Fruit fly (Drosophila melanogaster) whole organism, embryonic: Measurements from ENCODE around the gene CG9662.

Source experiments
- Awh ChIP-seq: fragments of 200-800 bp; sonication (Bioruptor generic); IDR thresholded peaks from 2 replicates; pipeline ENCODE4, ENCODE4 v1.3.6; 2022; ENCODE audit warnings: missing biosample characterization, missing genetic modification characterization
- Blimp-1 ChIP-seq: fragments of 200-800 bp; sonication (Bioruptor generic); optimal IDR thresholded peaks from 3 replicates; lab custom pipeline; 2018; ENCODE audit warnings: missing biosample characterization, missing genetic modification characterization, mild to moderate bottlenecking, moderate library complexity, missing genetic modification reagents
- Bteb2 ChIP-seq: fragments of 200-800 bp; sonication (Bioruptor generic); optimal IDR thresholded peaks from 2 replicates; lab custom pipeline; 2016; ENCODE audit warnings: missing biosample characterization, missing genetic modification characterization
- CG10209 ChIP-seq: fragments of 200-800 bp; sonication (Bioruptor generic); optimal IDR thresholded peaks from 3 replicates; lab custom pipeline; 2017; ENCODE audit warnings: missing biosample characterization, mild to moderate bottlenecking, missing genetic modification characterization, missing genetic modification reagents
- CG10274 ChIP-seq: fragments of 200-800 bp; sonication (Bioruptor generic); optimal IDR thresholded peaks from 3 replicates; lab custom pipeline; 2017; ENCODE audit warnings: missing biosample characterization, mild to moderate bottlenecking, missing genetic modification characterization
- CG12769 ChIP-seq: fragments of 200-800 bp; sonication (Bioruptor generic); optimal IDR thresholded peaks from 2 replicates; lab custom pipeline; 2019; ENCODE audit warnings: missing biosample characterization, mild to moderate bottlenecking, missing genetic modification characterization, moderate library complexity
- CG16815 ChIP-seq: fragments of 200-800 bp; sonication (Bioruptor generic); optimal IDR thresholded peaks from 3 replicates; lab custom pipeline; 2017; ENCODE audit warnings: missing biosample characterization, mild to moderate bottlenecking, missing genetic modification characterization
- CG16863 ChIP-seq: fragments of 200-800 bp; sonication (Bioruptor generic); optimal IDR thresholded peaks from 3 replicates; lab custom pipeline; 2016; ENCODE audit warnings: missing biosample characterization, missing genetic modification characterization
- CG17385 ChIP-seq: fragments of 200-800 bp; sonication (Bioruptor generic); optimal IDR thresholded peaks from 3 replicates; lab custom pipeline; 2018; ENCODE audit warnings: missing biosample characterization, mild to moderate bottlenecking, missing genetic modification characterization
- CG18262 ChIP-seq: fragments of 200-800 bp; optimal IDR thresholded peaks from 3 replicates; lab custom pipeline; 2019; ENCODE audit warnings: missing biosample characterization, mild to moderate bottlenecking, missing genetic modification characterization, moderate library complexity
- CG1832 ChIP-seq: fragments of 200-800 bp; sonication (Bioruptor generic); optimal IDR thresholded peaks from 2 replicates; lab custom pipeline; 2017; ENCODE audit warnings: missing biosample characterization, mild to moderate bottlenecking, missing genetic modification characterization, inconsistent platforms
- CG18764 ChIP-seq: fragments of 200-800 bp; sonication (Bioruptor generic); optimal IDR thresholded peaks from 3 replicates; lab custom pipeline; 2016; ENCODE audit warnings: missing biosample characterization, missing genetic modification characterization
- CG4730 ChIP-seq: fragments of 200-800 bp; sonication (Bioruptor generic); IDR thresholded peaks from 2 replicates; pipeline ENCODE4 v1.3.6; 2022; ENCODE audit warnings: missing biosample characterization, missing genetic modification characterization
- CG6683 ChIP-seq: fragments of 200-800 bp; sonication (Bioruptor generic); optimal IDR thresholded peaks from 2 replicates; lab custom pipeline; 2017; ENCODE audit warnings: missing biosample characterization, mild to moderate bottlenecking, missing genetic modification characterization, missing genetic modification reagents
- CG6854 ChIP-seq: fragments of 200-800 bp; sonication (Bioruptor generic); optimal IDR thresholded peaks from 3 replicates; lab custom pipeline; 2017; ENCODE audit warnings: missing biosample characterization, mild to moderate bottlenecking, missing genetic modification characterization
- CG7963 ChIP-seq: fragments of 200-800 bp; sonication (Bioruptor generic); IDR thresholded peaks from 3 replicates; pipeline ENCODE4 v1.3.6; 2022; ENCODE audit warnings: missing biosample characterization, missing genetic modification characterization; ENCODE audit not compliant: partially characterized antibody
- CG7987 ChIP-seq: fragments of 200-800 bp; sonication (Bioruptor generic); optimal IDR thresholded peaks from 2 replicates; lab custom pipeline; 2018; ENCODE audit warnings: missing biosample characterization, mild to moderate bottlenecking, missing genetic modification characterization, moderate library complexity
- CG9932 ChIP-seq: fragments of 200-800 bp; sonication (Bioruptor generic); IDR thresholded peaks from 2 replicates; pipeline ENCODE4 v1.3.6; 2022; ENCODE audit warnings: missing biosample characterization, missing genetic modification characterization
- D19A ChIP-seq: fragments of 200-800 bp; optimal IDR thresholded peaks from 3 replicates; lab custom pipeline; 2019; ENCODE audit warnings: missing biosample characterization, mild to moderate bottlenecking, missing genetic modification characterization, moderate library complexity
- Dip2 ChIP-seq: fragments of 200-800 bp; sonication (Bioruptor generic); IDR thresholded peaks from 2 replicates; pipeline ENCODE4 v1.3.6; 2022; ENCODE audit warnings: missing biosample characterization, missing genetic modification characterization
- Dll ChIP-seq: fragments of 200-800 bp; sonication (Bioruptor generic); IDR thresholded peaks from 4 replicates; pipeline ENCODE4 v1.3.6; 2022; ENCODE audit warnings: missing biosample characterization, missing genetic modification characterization; ENCODE audit not compliant: partially characterized antibody
- Dp ChIP-seq: fragments of 200-800 bp; sonication (Bioruptor generic); optimal IDR thresholded peaks from 2 replicates; lab custom pipeline; 2018; ENCODE audit warnings: missing biosample characterization, mild to moderate bottlenecking, missing genetic modification characterization, moderate library complexity
- Kr ChIP-seq: fragments of 200-800 bp; sonication (Bioruptor generic); optimal IDR thresholded peaks from 2 replicates; lab custom pipeline; 2017; ENCODE audit warnings: missing biosample characterization, mild to moderate bottlenecking, missing genetic modification characterization
- Mad ChIP-seq: fragments of 200-800 bp; sonication (Bioruptor generic); optimal IDR thresholded peaks from 2 replicates; lab custom pipeline; 2016; ENCODE audit warnings: missing biosample characterization, missing genetic modification characterization
- Mes4 ChIP-seq: fragments of 200-800 bp; sonication (Bioruptor generic); optimal IDR thresholded peaks from 2 replicates; lab custom pipeline; 2016; ENCODE audit warnings: missing biosample characterization, missing genetic modification characterization
- Poxn ChIP-seq: fragments of 200-800 bp; sonication (Bioruptor generic); IDR thresholded peaks from 2 replicates; pipeline ENCODE4 v1.3.6; 2022; ENCODE audit warnings: missing biosample characterization, missing genetic modification characterization
- Stat92E ChIP-seq, 3 experiments: fragments of >200 bp in 2 of 3; fragments of 200-800 bp in 1 of 3; sonication (Bioruptor generic) in 1 of 3; optimal IDR thresholded peaks; 2 replicates each; lab custom pipeline; 2017 to 2019; ENCODE audit warnings: missing biosample characterization in 3 of 3, missing genetic modification characterization in 3 of 3, mild to moderate bottlenecking in 1 of 3, moderate library complexity in 1 of 3
- ara ChIP-seq: fragments of 200-800 bp; sonication (Bioruptor generic); IDR thresholded peaks from 2 replicates; pipeline ENCODE4 v1.3.6; 2022; ENCODE audit warnings: missing biosample characterization, missing genetic modification characterization
- bab2 ChIP-seq: fragments of 200-800 bp; sonication (Bioruptor generic); optimal IDR thresholded peaks from 2 replicates; lab custom pipeline; 2016; ENCODE audit warnings: missing biosample characterization, missing genetic modification characterization
- bcd ChIP-seq: fragments of 200-800 bp; sonication (Bioruptor generic); optimal IDR thresholded peaks from 2 replicates; lab custom pipeline; 2017; ENCODE audit warnings: missing biosample characterization, mild to moderate bottlenecking, missing genetic modification characterization
- bowl ChIP-seq: fragments of 200-800 bp; sonication (Bioruptor generic); IDR thresholded peaks from 2 replicates; pipeline ENCODE4 v1.3.6; 2022; ENCODE audit warnings: missing biosample characterization, missing genetic modification characterization
- caup ChIP-seq: fragments of 200-800 bp; sonication (Bioruptor generic); optimal IDR thresholded peaks from 3 replicates; lab custom pipeline; 2017; ENCODE audit warnings: missing biosample characterization, mild to moderate bottlenecking, missing genetic modification characterization, moderate library complexity; ENCODE audit not compliant: severe bottlenecking
- chif ChIP-seq, 2 experiments: fragments of 200-800 bp; sonication (Bioruptor generic); optimal IDR thresholded peaks; 3 replicates each; lab custom pipeline; 2016; ENCODE audit warnings: missing biosample characterization in 2 of 2, missing genetic modification characterization in 2 of 2
- fru ChIP-seq: fragments of >200 bp; optimal IDR thresholded peaks from 2 replicates; lab custom pipeline; 2017
- hkb ChIP-seq, 2 experiments: fragments of 200-800 bp in 1 of 2; fragments of >200 bp in 1 of 2; sonication (Bioruptor generic) in 1 of 2; IDR thresholded peaks in 1 of 2; optimal IDR thresholded peaks in 1 of 2; 2 replicates each; pipeline versions ENCODE4 v1.3.6 to Lab custom; 2017 to 2022; ENCODE audit warnings: missing biosample characterization in 1 of 2, missing genetic modification characterization in 1 of 2
- ind ChIP-seq: fragments of 200-800 bp; sonication (Bioruptor generic); optimal IDR thresholded peaks from 3 replicates; lab custom pipeline; 2016; ENCODE audit warnings: missing biosample characterization, missing genetic modification characterization
- lilli ChIP-seq: fragments of 200-800 bp; sonication (Bioruptor generic); optimal IDR thresholded peaks from 3 replicates; lab custom pipeline; 2016; ENCODE audit warnings: missing biosample characterization, missing genetic modification characterization
- lola ChIP-seq, 3 experiments: fragments of >200 bp in 2 of 3; fragments of 200-800 bp in 1 of 3; sonication (Bioruptor generic) in 1 of 3; optimal IDR thresholded peaks; 2 replicates each; lab custom pipeline; 2017 to 2019; ENCODE audit warnings: missing biosample characterization in 3 of 3, missing genetic modification characterization in 3 of 3, mild to moderate bottlenecking in 1 of 3, moderate library complexity in 1 of 3
- luna ChIP-seq: fragments of 200-800 bp; sonication (Bioruptor generic); optimal IDR thresholded peaks from 2 replicates; lab custom pipeline; 2016; ENCODE audit warnings: missing biosample characterization, missing genetic modification characterization
- pan ChIP-seq, 4 experiments: fragments of >200 bp in 3 of 4; fragments of 200-800 bp in 1 of 4; sonication (Bioruptor generic) in 1 of 4; optimal IDR thresholded peaks in 3 of 4; IDR thresholded peaks in 1 of 4; 2 replicates each; pipeline versions ENCODE4 v1.3.6 to Lab custom; 2017 to 2022; ENCODE audit warnings: missing biosample characterization in 2 of 4, missing genetic modification characterization in 2 of 4, mixed read lengths in 1 of 4
- phol ChIP-seq: fragments of 200-800 bp; sonication (Bioruptor generic); optimal IDR thresholded peaks from 3 replicates; lab custom pipeline; 2018; ENCODE audit warnings: missing biosample characterization, mild to moderate bottlenecking, missing genetic modification characterization, moderate library complexity
- pros ChIP-seq: fragments of 200-800 bp; sonication (Bioruptor generic); optimal IDR thresholded peaks from 3 replicates; lab custom pipeline; 2019; ENCODE audit warnings: missing biosample characterization, mild to moderate bottlenecking, missing genetic modification characterization, moderate library complexity
- rib ChIP-seq: fragments of 200-800 bp; sonication (Bioruptor generic); IDR thresholded peaks from 2 replicates; pipeline ENCODE4 v1.3.6; 2022; ENCODE audit warnings: missing biosample characterization, missing genetic modification characterization
- slp2 ChIP-seq: fragments of 200-800 bp; sonication (Bioruptor generic); optimal IDR thresholded peaks from 2 replicates; lab custom pipeline; 2016; ENCODE audit warnings: missing biosample characterization, missing genetic modification characterization
- tup ChIP-seq: fragments of 200-800 bp; sonication (Bioruptor generic); optimal IDR thresholded peaks from 2 replicates; lab custom pipeline; 2016; ENCODE audit warnings: missing biosample characterization, mild to moderate bottlenecking, missing genetic modification characterization, moderate library complexity
- tx ChIP-seq: fragments of 200-800 bp; sonication (Bioruptor generic); optimal IDR thresholded peaks from 2 replicates; lab custom pipeline; 2016; ENCODE audit warnings: missing biosample characterization, missing genetic modification characterization
- wek ChIP-seq: fragments of 200-800 bp; sonication (Bioruptor generic); optimal IDR thresholded peaks from 3 replicates; lab custom pipeline; 2018; ENCODE audit warnings: missing biosample characterization, mild to moderate bottlenecking, missing genetic modification characterization, moderate library complexity

The CG9662 gene

dm6 chr2L:3346483-3346839 is 30.1 kb downstream of the CG9662 start (continued):
- no peak for TF ChIP-seq slp2
- TF ChIP-seq wek (GFP tag; lab: Kevin White, UChicago), result no peak
- peak; percentile 24 for TF ChIP-seq Blimp-1 (GFP tag; lab: Kevin White, UChicago)
- no peak for TF ChIP-seq Bteb2 (GFP tag; lab: Kevin White, UChicago)
- no peak for TF ChIP-seq bcd (GFP tag; lab: Kevin White, UChicago)
- TF ChIP-seq bab2 (GFP tag; lab: Kevin White, UChicago), result no peak
- TF ChIP-seq Stat92E (GFP tag; optimal IDR thresholded peaks at IDR 0.05; lab: Kevin White, UChicago), result peak in 1 of 3 experiments; percentile 91
- no peak for TF ChIP-seq CG4730 (GFP tag; lab: Robert Waterston, UW)
- TF ChIP-seq CG1832 (GFP tag; lab: Kevin White, UChicago), result peak; percentile 5
- TF ChIP-seq Mad, result no peak
- TF ChIP-seq pros (GFP tag; lab: Kevin White, UChicago), result peak; percentile 37
- no peak for TF ChIP-seq bowl (GFP tag; lab: Robert Waterston, UW)
- no peak for TF ChIP-seq CG7987 (GFP tag; lab: Kevin White, UChicago)
- no peak for TF ChIP-seq CG10274 (GFP tag; lab: Kevin White, UChicago)
- TF ChIP-seq caup (GFP tag; lab: Kevin White, UChicago), result no peak
- TF ChIP-seq, all 482 proteins: peak for 7

dm6 chr2L:3345763-3346482 is 30.6 kb downstream of the CG9662 start:
- no peak for TF ChIP-seq Dip2 (GFP tag; lab: Robert Waterston, UW)
- no peak for TF ChIP-seq luna (GFP tag; lab: Kevin White, UChicago)
- TF ChIP-seq CG9932 (GFP tag; lab: Robert Waterston, UW), result no peak
- TF ChIP-seq CG16863 (GFP tag; lab: Kevin White, UChicago), result no peak
- no peak for TF ChIP-seq hkb (optimal IDR thresholded peaks at IDR 0.05; lab: Kevin White, UChicago)
- no peak for TF ChIP-seq hkb (GFP tag; IDR thresholded peaks at IDR 0.05; lab: Robert Waterston, UW)
- no peak for TF ChIP-seq chif (GFP tag; optimal IDR thresholded peaks at IDR 0.05; lab: Kevin White, UChicago)
- TF ChIP-seq CG10209 (GFP tag; lab: Kevin White, UChicago), result no peak
- no peak for TF ChIP-seq Mes4 (GFP tag; lab: Kevin White, UChicago)
- TF ChIP-seq CG12769 (tag; lab: Kevin White, UChicago), result no peak
- TF ChIP-seq D19A (tag; lab: Kevin White, UChicago), result peak; percentile 69
- no peak for TF ChIP-seq CG16815
- no peak for TF ChIP-seq rib (GFP tag; lab: Robert Waterston, UW)
- TF ChIP-seq CG6683 (GFP tag; lab: Kevin White, UChicago), result no peak
- no peak for TF ChIP-seq tup
- TF ChIP-seq Dp (GFP tag; lab: Kevin White, UChicago), result no peak
- no peak for TF ChIP-seq tx
- TF ChIP-seq Dll (GFP tag; lab: Robert Waterston, UW), result no peak
- peak in 1 of 3 experiments; percentile 14 for TF ChIP-seq lola (GFP tag; optimal IDR thresholded peaks at IDR 0.05; lab: Kevin White, UChicago)
- TF ChIP-seq pan (optimal IDR thresholded peaks at IDR 0.05; lab: Kevin White, UChicago), result no peak
- TF ChIP-seq pan (GFP tag; optimal IDR thresholded peaks at IDR 0.05 in 1 of 2, IDR thresholded peaks at IDR 0.05 in 1 of 2), result no peak
- TF ChIP-seq ara (GFP tag; lab: Robert Waterston, UW), result no peak
- TF ChIP-seq CG7963 (GFP tag; lab: Robert Waterston, UW), result no peak
- no peak for TF ChIP-seq CG18764 (GFP tag; lab: Kevin White, UChicago)
- peak; percentile 61 for TF ChIP-seq CG17385
- TF ChIP-seq lilli (GFP tag; lab: Kevin White, UChicago), result no peak
- no peak for TF ChIP-seq Kr
- no peak for TF ChIP-seq Awh
- peak; percentile 1 for TF ChIP-seq CG18262
- no peak for TF ChIP-seq CG6854 (GFP tag; lab: Kevin White, UChicago)
- no peak for TF ChIP-seq CG7987 (GFP tag; lab: Kevin White, UChicago)
- TF ChIP-seq Poxn (GFP tag; lab: Robert Waterston, UW), result no peak
- TF ChIP-seq fru (lab: Kevin White, UChicago), result no peak
- TF ChIP-seq phol (tag; lab: Kevin White, UChicago), result no peak
- no peak for TF ChIP-seq ind (GFP tag; lab: Kevin White, UChicago)
